Fruit fly (Drosophila melanogaster): ENCODE measurements around the gene CG14285.

Gene CG14285

dm6 chr3R:19015423-19015810, 9.5 kb upstream of the CG14285 start:
- TF ChIP-seq ttk (optimal IDR thresholded peaks at IDR 0.05) = no peak
- no peak for TF ChIP-seq Sin3A (optimal IDR thresholded peaks at IDR 0.05)
- TF ChIP-seq psq (optimal IDR thresholded peaks at IDR 0.05) = no peak
- TF ChIP-seq h (optimal IDR thresholded peaks at IDR 0.05) = no peak
- no peak for TF ChIP-seq Myc (optimal IDR thresholded peaks at IDR 0.05)
- no peak for TF ChIP-seq insv (optimal IDR thresholded peaks at IDR 0.05)

dm6 chr3R:19017318-19018043, 7.4 kb upstream of the CG14285 start:
- TF ChIP-seq h (optimal IDR thresholded peaks at IDR 0.05) = no peak
- no peak for TF ChIP-seq ttk (optimal IDR thresholded peaks at IDR 0.05)
- TF ChIP-seq Sin3A (optimal IDR thresholded peaks at IDR 0.05) = no peak
- no peak for TF ChIP-seq insv (optimal IDR thresholded peaks at IDR 0.05)
- TF ChIP-seq psq (optimal IDR thresholded peaks at IDR 0.05) = no peak
- TF ChIP-seq Myc (optimal IDR thresholded peaks at IDR 0.05) = no peak

- TF ChIP-seq psq (optimal IDR thresholded peaks at IDR 0.05) = no peak
- TF ChIP-seq ttk (optimal IDR thresholded peaks at IDR 0.05) = no peak
- no peak for TF ChIP-seq insv (optimal IDR thresholded peaks at IDR 0.05)
- no peak for TF ChIP-seq h (optimal IDR thresholded peaks at IDR 0.05)
- TF ChIP-seq Myc (optimal IDR thresholded peaks at IDR 0.05) = no peak
- no peak for TF ChIP-seq Sin3A (optimal IDR thresholded peaks at IDR 0.05)
Observed at dm6 chr3R:19023862-19024261, 1.0 kb upstream of the CG14285 start, which contains the start of the genes CG6005 and CG14286. Gene CG6005 (minus strand): TSS chr3R:19024030. Gene CG14286 (plus strand): TSS chr3R:19024092.

- TF ChIP-seq Sin3A (optimal IDR thresholded peaks at IDR 0.05) = no peak
- no peak for TF ChIP-seq Myc (optimal IDR thresholded peaks at IDR 0.05)
- TF ChIP-seq insv (optimal IDR thresholded peaks at IDR 0.05) = no peak
- TF ChIP-seq ttk (optimal IDR thresholded peaks at IDR 0.05) = no peak
- TF ChIP-seq psq (optimal IDR thresholded peaks at IDR 0.05) = no peak
- TF ChIP-seq h (optimal IDR thresholded peaks at IDR 0.05) = no peak
Observed at dm6 chr3R:19027165-19027564, 2.3 kb downstream of the CG14285 start, which contains the start of gene NP15.6. Gene NP15.6 (plus strand): TSS chr3R:19027368.

- TF ChIP-seq h (optimal IDR thresholded peaks at IDR 0.05) (no peak), Myc (optimal IDR thresholded peaks at IDR 0.05) (no peak), ttk (optimal IDR thresholded peaks at IDR 0.05) (no peak), insv (optimal IDR thresholded peaks at IDR 0.05) (no peak), Sin3A (optimal IDR thresholded peaks at IDR 0.05) (no peak), psq (optimal IDR thresholded peaks at IDR 0.05) (no peak)
Observed at dm6 chr3R:19028758-19029157, 3.9 kb downstream of the CG14285 start, which contains the start of the genes GatA and P5cr. Gene GatA (minus strand): TSS chr3R:19028857. Gene P5cr (plus strand): TSS chr3R:19028931.

- TF ChIP-seq psq (optimal IDR thresholded peaks at IDR 0.05) (no peak), Sin3A (optimal IDR thresholded peaks at IDR 0.05) (no peak), insv (optimal IDR thresholded peaks at IDR 0.05) (no peak), h (optimal IDR thresholded peaks at IDR 0.05) (no peak), Myc (optimal IDR thresholded peaks at IDR 0.05) (no peak), ttk (optimal IDR thresholded peaks at IDR 0.05) (no peak)
Observed at dm6 chr3R:19031210-19031609, 6.3 kb downstream of the CG14285 start, which contains the start of the genes Prp18 and CG6013. Gene Prp18 (minus strand): TSS chr3R:19031271. Gene CG6013 (plus strand): TSS chr3R:19031503.

dm6 chr3R:19033238-19033637, 8.3 kb downstream of the CG14285 start, which contains the start of gene CG6026:
Gene CG6026 (plus strand): TSS chr3R:19033538.
- TF ChIP-seq psq (optimal IDR thresholded peaks at IDR 0.05) = no peak
- TF ChIP-seq Myc (optimal IDR thresholded peaks at IDR 0.05) = no peak
- no peak for TF ChIP-seq h (optimal IDR thresholded peaks at IDR 0.05)
- TF ChIP-seq insv (optimal IDR thresholded peaks at IDR 0.05) = no peak
- no peak for TF ChIP-seq ttk (optimal IDR thresholded peaks at IDR 0.05)
- no peak for TF ChIP-seq Sin3A (optimal IDR thresholded peaks at IDR 0.05)

- no peak for TF ChIP-seq Sin3A (optimal IDR thresholded peaks at IDR 0.05)
- no peak for TF ChIP-seq h (optimal IDR thresholded peaks at IDR 0.05)
- TF ChIP-seq psq (optimal IDR thresholded peaks at IDR 0.05) = no peak
- TF ChIP-seq ttk (optimal IDR thresholded peaks at IDR 0.05) = no peak
- TF ChIP-seq Myc (optimal IDR thresholded peaks at IDR 0.05) = no peak
- TF ChIP-seq insv (optimal IDR thresholded peaks at IDR 0.05) = no peak
Observed at dm6 chr3R:19036521-19037142, 11.7 kb downstream of the CG14285 start.

dm6 chr3R:19040685-19041084, 15.8 kb downstream of the CG14285 start:
- TF ChIP-seq insv (optimal IDR thresholded peaks at IDR 0.05) (no peak), Sin3A (optimal IDR thresholded peaks at IDR 0.05) (no peak), psq (optimal IDR thresholded peaks at IDR 0.05) (no peak), ttk (optimal IDR thresholded peaks at IDR 0.05) (no peak), h (optimal IDR thresholded peaks at IDR 0.05) (no peak), Myc (optimal IDR thresholded peaks at IDR 0.05) (no peak)

- TF ChIP-seq psq (optimal IDR thresholded peaks at IDR 0.05) (no peak), h (optimal IDR thresholded peaks at IDR 0.05) (no peak), Sin3A (optimal IDR thresholded peaks at IDR 0.05) (no peak), insv (optimal IDR thresholded peaks at IDR 0.05) (no peak), Myc (optimal IDR thresholded peaks at IDR 0.05) (no peak), ttk (optimal IDR thresholded peaks at IDR 0.05) (no peak)
Observed at dm6 chr3R:19044638-19045037, 19.7 kb downstream of the CG14285 start.

dm6 chr3R:19051247-19051646, 26.3 kb downstream of the CG14285 start:
- TF ChIP-seq Myc (optimal IDR thresholded peaks at IDR 0.05) (no peak), Sin3A (optimal IDR thresholded peaks at IDR 0.05) (no peak), insv (optimal IDR thresholded peaks at IDR 0.05) (no peak), h (optimal IDR thresholded peaks at IDR 0.05) (no peak), ttk (optimal IDR thresholded peaks at IDR 0.05) (no peak), psq (optimal IDR thresholded peaks at IDR 0.05) (no peak)

dm6 chr3R:19052475-19052874, 27.6 kb downstream of the CG14285 start:
- TF ChIP-seq Sin3A (optimal IDR thresholded peaks at IDR 0.05) = no peak
